Worm (Caenorhabditis elegans) whole organism, late embryonic: ENCODE measurements around the gene srxa-12.

Experiments
- C08G9.2 ChIP-seq: sonication (generic microtip); optimal IDR thresholded peaks from 2 replicates; lab custom pipeline; 2016; ENCODE audit warnings: mild to moderate bottlenecking, missing genetic modification characterization, moderate library complexity, missing compliant biosample characterization
- ama-1 ChIP-seq: fragments of 150-350 bp; optimal IDR thresholded peaks from 2 replicates; lab custom pipeline; 2014
- ceh-18 ChIP-seq: sonication (generic microtip); optimal IDR thresholded peaks from 2 replicates; lab custom pipeline; 2016; ENCODE audit warnings: missing genetic modification characterization, missing compliant biosample characterization
- ceh-34 ChIP-seq: sonication (generic microtip); optimal IDR thresholded peaks from 2 replicates; lab custom pipeline; 2016; ENCODE audit warnings: mild to moderate bottlenecking, missing genetic modification characterization, missing compliant biosample characterization
- ceh-6 ChIP-seq: fragments of 200-800 bp; sonication (Bioruptor generic); optimal IDR thresholded peaks from 2 replicates; lab custom pipeline; 2018; ENCODE audit warnings: mild to moderate bottlenecking, missing genetic modification characterization, missing compliant biosample characterization
- ets-4 ChIP-seq: sonication (generic microtip); optimal IDR thresholded peaks from 2 replicates; lab custom pipeline; 2016; ENCODE audit warnings: missing genetic modification characterization, missing compliant biosample characterization
- nhr-11 ChIP-seq: fragments of 150-350 bp; optimal IDR thresholded peaks from 2 replicates; lab custom pipeline; 2014; ENCODE audit warnings: missing biosample characterization, missing genetic modification characterization
- pha-4 ChIP-seq: fragments of 150-350 bp; optimal IDR thresholded peaks from 2 replicates; lab custom pipeline; 2018; ENCODE audit warnings: missing biosample characterization, missing genetic modification reagents, missing genetic modification characterization
- pqm-1 ChIP-seq: sonication (generic microtip); optimal IDR thresholded peaks from 2 replicates; lab custom pipeline; 2016; ENCODE audit warnings: missing genetic modification characterization, missing compliant biosample characterization
- ref-2 ChIP-seq: sonication (generic microtip); optimal IDR thresholded peaks from 2 replicates; lab custom pipeline; 2016; ENCODE audit warnings: missing genetic modification characterization, missing compliant biosample characterization
- tbx-2 ChIP-seq: sonication (generic microtip); optimal IDR thresholded peaks from 2 replicates; lab custom pipeline; 2016; ENCODE audit warnings: missing genetic modification characterization, missing compliant biosample characterization

DNA sequence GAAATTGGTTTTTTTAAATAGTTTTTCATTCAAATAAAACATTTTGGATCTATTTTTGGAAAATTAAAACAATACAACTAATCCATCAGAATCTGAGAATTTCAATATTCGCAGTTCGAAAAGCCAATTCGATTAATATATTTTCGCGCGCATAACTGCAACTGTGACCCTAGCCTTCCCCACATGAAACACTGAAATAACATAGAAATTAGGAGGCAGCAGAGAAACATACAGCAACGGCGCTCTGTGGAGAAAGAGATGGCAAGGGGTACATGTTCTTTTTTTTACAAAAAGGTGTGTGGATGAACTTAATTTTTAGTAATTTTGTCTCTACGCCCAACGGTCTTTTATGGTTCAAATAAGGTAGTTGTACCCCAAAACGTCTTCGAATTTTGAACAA is 46.3 kb upstream of the srxa-12 start:
- no peak for TF ChIP-seq pqm-1 (tag; lab: Kevin White, UChicago)
- no peak for TF ChIP-seq ama-1
- TF ChIP-seq ceh-6: no peak
- TF ChIP-seq tbx-2 (tag; lab: Kevin White, UChicago): no peak
- no peak for TF ChIP-seq ets-4 (tag; lab: Kevin White, UChicago)
- TF ChIP-seq ref-2: no peak
- no peak for TF ChIP-seq nhr-11 (tag; lab: Kevin White, UChicago)
- TF ChIP-seq C08G9.2: no peak
- no peak for TF ChIP-seq pha-4
- no peak for TF ChIP-seq ceh-34
- TF ChIP-seq ceh-18 (tag; lab: Kevin White, UChicago): no peak
